Fruit fly (Drosophila melanogaster): ENCODE data around the gene lsn.

The lsn gene

DNA sequence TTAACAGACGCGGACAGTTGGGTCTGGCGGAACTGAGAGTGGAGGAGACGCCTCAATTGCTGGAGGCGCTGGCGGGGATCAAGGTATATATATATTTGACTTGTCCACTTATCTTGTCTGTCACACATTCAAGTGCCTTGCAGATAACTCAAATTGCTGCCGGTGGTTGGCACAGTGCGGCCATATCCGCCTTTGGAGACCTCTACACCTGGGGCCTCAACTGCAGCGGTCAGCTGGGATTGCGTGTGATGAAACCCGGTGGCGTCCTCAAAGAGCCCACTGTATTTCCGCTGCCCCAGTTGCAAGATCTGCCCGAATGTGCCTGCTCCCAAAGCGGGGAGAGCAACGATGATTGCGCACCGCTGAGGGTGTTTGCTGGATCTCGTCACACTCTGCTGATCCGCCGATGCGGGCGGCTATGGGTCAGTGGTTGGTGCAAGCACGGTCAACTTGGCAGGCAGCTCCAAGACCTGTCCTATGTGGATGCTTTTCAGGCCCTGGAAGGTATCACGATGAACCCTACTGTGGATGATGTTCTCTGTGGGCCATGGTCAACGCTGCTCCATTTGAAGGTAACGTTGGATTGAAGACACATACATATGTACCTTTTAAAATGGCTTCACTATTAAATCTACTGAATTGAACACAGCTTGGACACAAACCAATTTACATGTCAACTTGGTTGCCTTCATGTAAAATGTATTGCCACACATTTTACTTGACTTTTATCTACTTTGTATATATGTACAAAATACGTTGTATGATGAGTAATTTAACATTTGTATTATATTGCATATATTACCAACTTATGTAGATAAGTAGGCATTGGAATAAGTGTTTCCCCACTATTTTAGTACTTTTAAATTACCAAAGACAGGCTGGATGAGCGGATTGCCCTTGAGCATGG is 24.0 kb downstream of the lsn start, which contains the start of gene CG43844 (continued):
- TF ChIP-seq Hmr (GFP tag; optimal IDR thresholded peaks at IDR 0.05): peak; percentile 37
- TF ChIP-seq Sox102F (GFP tag; optimal IDR thresholded peaks at IDR 0.05): no peak
- TF ChIP-seq Meics (GFP tag; optimal IDR thresholded peaks at IDR 0.05): no peak
- TF ChIP-seq CG7963 (GFP tag; IDR thresholded peaks at IDR 0.05; ENCODE audit: partially characterized antibody): peak; percentile 34; the same call in 1 of the 3 replicates
- no peak for TF ChIP-seq lola (GFP tag; optimal IDR thresholded peaks at IDR 0.05)
- TF ChIP-seq CG9932 (GFP tag; IDR thresholded peaks at IDR 0.05): no peak
- no peak for TF ChIP-seq CG18476 (GFP tag; optimal IDR thresholded peaks at IDR 0.05)
- TF ChIP-seq Dip3 (GFP tag; optimal IDR thresholded peaks at IDR 0.05): no peak
- no peak for TF ChIP-seq HHEX (GFP tag; optimal IDR thresholded peaks at IDR 0.05)
- 0 out of 3 replicates have a peak, but pooled peaks have one; percentile 47 for TF ChIP-seq CG11456 (GFP tag; IDR thresholded peaks at IDR 0.05)
- TF ChIP-seq fru (optimal IDR thresholded peaks at IDR 0.05): no peak
- no peak for TF ChIP-seq pros (GFP tag; optimal IDR thresholded peaks at IDR 0.05)
- TF ChIP-seq CG8388 (GFP tag; optimal IDR thresholded peaks at IDR 0.05): no peak
- TF ChIP-seq lilli (GFP tag; optimal IDR thresholded peaks at IDR 0.05): no peak
- TF ChIP-seq Aef1 (GFP tag; IDR thresholded peaks at IDR 0.05): no peak
- TF ChIP-seq Lim3 (GFP tag; IDR thresholded peaks at IDR 0.05): no peak
- TF ChIP-seq gcm (GFP tag; optimal IDR thresholded peaks at IDR 0.05): peak; percentile 83
- TF ChIP-seq mirr (GFP tag; optimal IDR thresholded peaks at IDR 0.05): no peak
- TF ChIP-seq CG13287 (GFP tag; IDR thresholded peaks at IDR 0.05; ENCODE audit: partially characterized antibody): peak; percentile 71
- TF ChIP-seq gro (GFP tag; optimal IDR thresholded peaks at IDR 0.05): no peak
- no peak for TF ChIP-seq dmrt99B (tag; optimal IDR thresholded peaks at IDR 0.05)
- TF ChIP-seq eve (GFP tag; optimal IDR thresholded peaks at IDR 0.05): no peak
- no peak for TF ChIP-seq CG31388 (GFP tag; optimal IDR thresholded peaks at IDR 0.05)
- TF ChIP-seq Fer2 (tag; optimal IDR thresholded peaks at IDR 0.05): no peak
- no peak for TF ChIP-seq gcm2 (GFP tag; optimal IDR thresholded peaks at IDR 0.05)
- peak; percentile 76 for TF ChIP-seq knrl (GFP tag; IDR thresholded peaks at IDR 0.05; ENCODE audit: partially characterized antibody)
- no peak for TF ChIP-seq ken (GFP tag; IDR thresholded peaks at IDR 0.05)
- no peak for TF ChIP-seq dimm (GFP tag; IDR thresholded peaks at IDR 0.05)
- TF ChIP-seq da (GFP tag; optimal IDR thresholded peaks at IDR 0.05): no peak
- no peak for TF ChIP-seq mam (GFP tag; optimal IDR thresholded peaks at IDR 0.05)
- no peak for TF ChIP-seq Kr (GFP tag; optimal IDR thresholded peaks at IDR 0.05)
- TF ChIP-seq HmgD (GFP tag; optimal IDR thresholded peaks at IDR 0.05): no peak
- peak; percentile 20 for TF ChIP-seq CG11504 (tag; optimal IDR thresholded peaks at IDR 0.05)
- TF ChIP-seq YL-1 (GFP tag; optimal IDR thresholded peaks at IDR 0.05): no peak
- no peak for TF ChIP-seq disco-r (GFP tag; optimal IDR thresholded peaks at IDR 0.05)
- TF ChIP-seq sisA (GFP tag; IDR thresholded peaks at IDR 0.05): 0 out of 2 replicates have a peak, but pooled peaks have one; percentile 6
- TF ChIP-seq onecut (GFP tag; IDR thresholded peaks at IDR 0.05): no peak
- peak; percentile 52; the same call in 1 of the 2 replicates for TF ChIP-seq inv (GFP tag; IDR thresholded peaks at IDR 0.05; ENCODE audit: partially characterized antibody)
- TF ChIP-seq salm (tag; optimal IDR thresholded peaks at IDR 0.05): no peak
- peak; percentile 71 for TF ChIP-seq CG16813 (GFP tag; IDR thresholded peaks at IDR 0.05; ENCODE audit: partially characterized antibody)
- no peak for TF ChIP-seq CG14667 (GFP tag; IDR thresholded peaks at IDR 0.05)
- TF ChIP-seq fd102C (GFP tag; optimal IDR thresholded peaks at IDR 0.05): no peak
- TF ChIP-seq Taf1 (GFP tag; IDR thresholded peaks at IDR 0.05): no peak
- peak; percentile 13 for TF ChIP-seq nmo (GFP tag; optimal IDR thresholded peaks at IDR 0.05)
- TF ChIP-seq jigr1 (GFP tag; IDR thresholded peaks at IDR 0.05): no peak
- no peak for TF ChIP-seq CG8924 (tag; optimal IDR thresholded peaks at IDR 0.05)
- no peak for TF ChIP-seq Hmx (GFP tag; optimal IDR thresholded peaks at IDR 0.05)
- no peak for TF ChIP-seq CoRest (tag; optimal IDR thresholded peaks at IDR 0.05)
- peak; percentile 72 for TF ChIP-seq pita (GFP tag; optimal IDR thresholded peaks at IDR 0.05)
